Worm (Caenorhabditis elegans) whole organism, late embryonic: ENCODE data around the gene C55A1.6.
"Not testable (repeated sequence)": the region's sequence is repeated elsewhere in the genome, so short reads cannot be mapped to it uniquely, and the experiment has no call there.

ENCODE experiments used
- C38D4.7 ChIP-seq: fragments of 200-800 bp; sonication (Bioruptor generic); optimal IDR thresholded peaks from 2 replicates; lab custom pipeline; 2018; ENCODE audit warnings: mild to moderate bottlenecking, missing genetic modification characterization, moderate library complexity, missing compliant biosample characterization
- F13H6.1 ChIP-seq: sonication (generic microtip); optimal IDR thresholded peaks from 2 replicates; lab custom pipeline; 2016; ENCODE audit warnings: missing genetic modification characterization, missing compliant biosample characterization
- K02D7.2 ChIP-seq: sonication (generic microtip); optimal IDR thresholded peaks from 2 replicates; lab custom pipeline; 2017; ENCODE audit warnings: mild to moderate bottlenecking, missing genetic modification characterization, missing compliant biosample characterization
- T23F11.4 ChIP-seq: fragments of 200-800 bp; sonication (Bioruptor generic); optimal IDR thresholded peaks from 2 replicates; lab custom pipeline; 2018; ENCODE audit warnings: mild to moderate bottlenecking, missing genetic modification characterization, missing compliant biosample characterization
- ahr-1 ChIP-seq: sonication (generic microtip); optimal IDR thresholded peaks from 2 replicates; lab custom pipeline; 2016; ENCODE audit warnings: missing genetic modification characterization, missing compliant biosample characterization
- ama-1 ChIP-seq: fragments of 150-350 bp; optimal IDR thresholded peaks from 2 replicates; lab custom pipeline; 2014
- ceh-19 ChIP-seq: fragments of 200-800 bp; sonication (Bioruptor generic); optimal IDR thresholded peaks from 2 replicates; lab custom pipeline; 2018; ENCODE audit warnings: mild to moderate bottlenecking, missing genetic modification characterization, missing compliant biosample characterization
- ceh-2 ChIP-seq: sonication (generic microtip); optimal IDR thresholded peaks from 2 replicates; lab custom pipeline; 2016; ENCODE audit warnings: missing genotype, missing genetic modification characterization, missing compliant biosample characterization
- ceh-22 ChIP-seq: sonication (generic microtip); optimal IDR thresholded peaks from 2 replicates; lab custom pipeline; 2017; ENCODE audit warnings: missing biosample characterization, missing genetic modification characterization
- ceh-24 ChIP-seq: sonication (generic microtip); optimal IDR thresholded peaks from 2 replicates; lab custom pipeline; 2016; ENCODE audit warnings: mild to moderate bottlenecking, missing genetic modification characterization, missing compliant biosample characterization
- ceh-30 ChIP-seq: fragments of 150-350 bp; optimal IDR thresholded peaks from 2 replicates; lab custom pipeline; 2014; ENCODE audit warnings: missing biosample characterization, missing genetic modification characterization
- ceh-6 ChIP-seq: fragments of 200-800 bp; sonication (Bioruptor generic); optimal IDR thresholded peaks from 2 replicates; lab custom pipeline; 2018; ENCODE audit warnings: mild to moderate bottlenecking, missing genetic modification characterization, missing compliant biosample characterization
- che-1 ChIP-seq: sonication (generic microtip); optimal IDR thresholded peaks from 2 replicates; lab custom pipeline; 2016; ENCODE audit warnings: mild to moderate bottlenecking, missing genetic modification characterization, missing compliant biosample characterization
- dmd-4 ChIP-seq: sonication (generic microtip); optimal IDR thresholded peaks from 2 replicates; lab custom pipeline; 2016; ENCODE audit warnings: borderline replicate concordance, missing genetic modification characterization, missing compliant biosample characterization
- dve-1 ChIP-seq: sonication (generic microtip); optimal IDR thresholded peaks from 2 replicates; lab custom pipeline; 2017; ENCODE audit warnings: antibody characterized with exemption, mild to moderate bottlenecking, missing genetic modification characterization, missing compliant biosample characterization
- ets-4 ChIP-seq: sonication (generic microtip); optimal IDR thresholded peaks from 2 replicates; lab custom pipeline; 2016; ENCODE audit warnings: missing genetic modification characterization, missing compliant biosample characterization
- eyg-1 ChIP-seq: sonication (generic microtip); optimal IDR thresholded peaks from 2 replicates; lab custom pipeline; 2016; ENCODE audit warnings: missing genotype, missing genetic modification characterization, missing compliant biosample characterization
- fkh-6 ChIP-seq: sonication (generic microtip); optimal IDR thresholded peaks from 2 replicates; lab custom pipeline; 2016; ENCODE audit warnings: missing genetic modification characterization, missing compliant biosample characterization
- gmeb-2 ChIP-seq: sonication (generic microtip); optimal IDR thresholded peaks from 2 replicates; lab custom pipeline; 2016; ENCODE audit warnings: missing genetic modification characterization, inconsistent platforms, missing compliant biosample characterization
- hlh-6 ChIP-seq: sonication (generic microtip); optimal IDR thresholded peaks from 2 replicates; lab custom pipeline; 2016; ENCODE audit warnings: missing genotype, missing genetic modification characterization, missing compliant biosample characterization
- hlh-8 ChIP-seq: sonication (generic microtip); optimal IDR thresholded peaks from 2 replicates; lab custom pipeline; 2016; ENCODE audit warnings: missing genotype, missing genetic modification characterization, missing compliant biosample characterization
- lim-6 ChIP-seq: sonication (generic microtip); optimal IDR thresholded peaks from 2 replicates; lab custom pipeline; 2016; ENCODE audit warnings: missing genetic modification characterization, missing compliant biosample characterization
- madf-2 ChIP-seq: sonication (generic microtip); optimal IDR thresholded peaks from 2 replicates; lab custom pipeline; 2017; ENCODE audit warnings: missing genetic modification characterization, missing compliant biosample characterization
- nfya-1 ChIP-seq: sonication (generic microtip); optimal IDR thresholded peaks from 2 replicates; lab custom pipeline; 2017; ENCODE audit warnings: missing genetic modification characterization, mild to moderate bottlenecking, missing compliant biosample characterization, antibody characterized with exemption, moderate library complexity
- nhr-11 ChIP-seq: fragments of 150-350 bp; optimal IDR thresholded peaks from 2 replicates; lab custom pipeline; 2014; ENCODE audit warnings: missing biosample characterization, missing genetic modification characterization
- odd-2 ChIP-seq: sonication (generic microtip); optimal IDR thresholded peaks from 2 replicates; lab custom pipeline; 2017; ENCODE audit warnings: antibody characterized with exemption, mild to moderate bottlenecking, missing genetic modification characterization, missing compliant biosample characterization
- pag-3 ChIP-seq: sonication (generic microtip); optimal IDR thresholded peaks from 2 replicates; lab custom pipeline; 2016; ENCODE audit warnings: missing compliant biosample characterization, missing genetic modification characterization, borderline replicate concordance
- pat-9 ChIP-seq: fragments of 200-800 bp; sonication (Bioruptor generic); optimal IDR thresholded peaks from 2 replicates; lab custom pipeline; 2018; ENCODE audit warnings: mild to moderate bottlenecking, missing genetic modification characterization, moderate library complexity, missing compliant biosample characterization
- pax-1 ChIP-seq: fragments of 150-350 bp; optimal IDR thresholded peaks from 2 replicates; lab custom pipeline; 2014; ENCODE audit warnings: missing biosample characterization, missing genetic modification characterization
- pha-2 ChIP-seq: sonication (generic microtip); optimal IDR thresholded peaks from 2 replicates; lab custom pipeline; 2017; ENCODE audit warnings: mild to moderate bottlenecking, missing genetic modification characterization, missing compliant biosample characterization
- pha-4 ChIP-seq: fragments of 150-350 bp; optimal IDR thresholded peaks from 2 replicates; lab custom pipeline; 2018; ENCODE audit warnings: missing biosample characterization, missing genetic modification reagents, missing genetic modification characterization
- pqm-1 ChIP-seq: sonication (generic microtip); optimal IDR thresholded peaks from 2 replicates; lab custom pipeline; 2016; ENCODE audit warnings: missing genetic modification characterization, missing compliant biosample characterization
- ref-2 ChIP-seq: sonication (generic microtip); optimal IDR thresholded peaks from 2 replicates; lab custom pipeline; 2016; ENCODE audit warnings: missing genetic modification characterization, missing compliant biosample characterization
- rnt-1 ChIP-seq: sonication (generic microtip); optimal IDR thresholded peaks from 2 replicates; lab custom pipeline; 2016; ENCODE audit warnings: missing genetic modification characterization, missing compliant biosample characterization
- sdc-2 ChIP-seq: sonication (generic microtip); optimal IDR thresholded peaks from 2 replicates; lab custom pipeline; 2016; ENCODE audit warnings: missing genotype, missing genetic modification characterization, missing compliant biosample characterization
- sox-2 ChIP-seq: fragments of 200-800 bp; sonication (Bioruptor generic); IDR thresholded peaks from 2 replicates; pipeline ENCODE4 v1.3.6; 2022; ENCODE audit warnings: missing genetic modification reagents, missing genetic modification characterization, missing compliant biosample characterization
- sox-4 ChIP-seq: sonication (generic microtip); optimal IDR thresholded peaks from 2 replicates; lab custom pipeline; 2017; ENCODE audit warnings: mild to moderate bottlenecking, missing genetic modification characterization, inconsistent platforms, missing compliant biosample characterization
- syd-9 ChIP-seq: sonication (generic microtip); optimal IDR thresholded peaks from 2 replicates; lab custom pipeline; 2016; ENCODE audit warnings: mild to moderate bottlenecking, missing genetic modification characterization, moderate library complexity, missing compliant biosample characterization
- unc-42 ChIP-seq: sonication (generic microtip); optimal IDR thresholded peaks from 2 replicates; lab custom pipeline; 2016; ENCODE audit warnings: missing genotype, missing genetic modification characterization, missing compliant biosample characterization
- unc-55 ChIP-seq: sonication (generic microtip); optimal IDR thresholded peaks from 2 replicates; lab custom pipeline; 2017; ENCODE audit warnings: missing biosample characterization, missing genetic modification reagents, missing genetic modification characterization
- unc-86 ChIP-seq: sonication (generic microtip); optimal IDR thresholded peaks from 2 replicates; lab custom pipeline; 2016; ENCODE audit warnings: missing genetic modification characterization, missing compliant biosample characterization

The C55A1.6 gene

DNA sequence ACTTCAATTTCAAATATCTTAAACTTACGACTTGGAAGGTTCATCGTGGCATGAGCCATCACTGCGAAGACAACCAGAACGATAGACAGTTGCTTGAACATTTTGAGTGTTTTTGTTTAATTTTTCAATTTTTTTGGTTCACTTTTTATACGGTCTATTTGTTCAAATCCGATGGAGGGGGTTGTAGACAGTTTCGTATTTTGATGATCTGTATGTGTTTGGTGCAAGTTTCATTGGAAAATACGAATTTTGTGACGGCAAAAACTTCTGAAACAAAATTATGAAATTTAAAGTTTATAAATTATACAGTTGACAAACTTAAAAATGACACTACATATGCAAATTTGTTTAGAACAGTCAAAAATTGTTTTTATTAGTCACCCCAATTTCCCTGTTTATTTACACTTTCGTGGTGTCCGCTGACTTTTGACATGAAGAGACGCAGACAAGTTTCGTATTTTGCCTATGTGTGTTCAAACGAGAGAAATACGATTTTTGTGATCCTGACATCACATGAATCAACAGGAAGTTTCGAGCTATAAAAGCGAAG lies at the start of gene C55A1.6, which contains the start of gene C55A1.7:
Gene C55A1.6 (plus strand): TSS at position 500 of the 550 bp plus-strand sequence.
Gene C55A1.7 (minus strand): TSS at position 101 of the 550 bp plus-strand sequence.
- TF ChIP-seq ceh-30 (tag; lab: Kevin White, UChicago); syd-9 (tag; lab: Kevin White, UChicago); sox-2 (GFP tag; lab: Robert Waterston, UW): not testable (repeated sequence)

DNA sequence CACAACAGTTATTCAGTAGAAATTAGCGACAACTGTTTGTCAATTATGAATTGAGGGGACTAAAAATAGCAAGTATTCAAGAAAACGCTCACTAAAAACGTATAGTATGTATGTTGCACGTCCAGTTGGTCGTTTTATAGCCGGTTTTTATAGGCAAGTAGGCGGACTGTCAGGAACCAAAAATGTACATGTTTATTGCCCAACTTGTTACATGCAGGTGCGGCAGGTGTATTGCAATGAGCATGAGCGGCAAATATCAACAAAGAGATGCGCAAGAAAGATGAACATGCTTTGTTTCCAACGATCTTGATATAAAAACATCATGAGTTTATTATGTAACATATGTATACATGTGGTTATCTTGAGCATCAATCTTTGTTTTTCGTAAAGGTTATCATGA lies 48.1 kb upstream of the C55A1.6 start, which contains the start of gene B0391.14:
Gene B0391.14 (minus strand): TSS at position 101 of the 400 bp plus-strand sequence.
- not testable (repeated sequence) for TF ChIP-seq unc-42 (tag; lab: Kevin White, UChicago); ceh-2; T23F11.4 (GFP tag; lab: Kevin White, UChicago)

DNA sequence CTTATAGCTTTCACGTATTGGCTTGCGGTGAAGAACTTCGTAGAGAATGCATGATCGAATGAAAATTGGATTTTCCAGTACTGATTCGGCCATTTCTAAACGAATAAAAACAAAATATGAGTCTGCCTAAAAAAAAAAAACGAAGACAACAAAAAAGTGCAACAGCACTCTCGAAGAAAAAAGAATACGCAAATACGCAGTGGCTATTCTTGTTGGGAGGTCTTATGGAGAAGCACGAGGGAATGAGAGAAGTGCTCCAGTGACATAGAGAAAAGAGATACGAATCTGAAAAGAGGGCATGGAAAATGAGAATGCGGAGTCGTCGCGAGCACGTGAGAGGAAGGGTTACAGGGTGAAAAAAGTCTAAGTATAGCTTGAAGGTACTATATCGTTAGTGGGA lies 45.6 kb upstream of the C55A1.6 start, which contains the start of gene fbxa-152:
Gene fbxa-152 (minus strand): TSS at position 101 of the 400 bp plus-strand sequence.
- TF ChIP-seq ceh-6 (GFP tag; lab: Kevin White, UChicago), result no peak
- no peak for TF ChIP-seq ceh-22
- no peak for TF ChIP-seq hlh-8 (tag; lab: Kevin White, UChicago)
- no peak for TF ChIP-seq ref-2 (tag; lab: Kevin White, UChicago)
- no peak for TF ChIP-seq syd-9 (tag; lab: Kevin White, UChicago)
- no peak for TF ChIP-seq pat-9 (tag; lab: Kevin White, UChicago)
- no peak for TF ChIP-seq fkh-6 (tag; lab: Kevin White, UChicago)
- TF ChIP-seq pqm-1 (tag; lab: Kevin White, UChicago), result no peak
- TF ChIP-seq ceh-24 (tag; lab: Kevin White, UChicago), result no peak
- no peak for TF ChIP-seq gmeb-2 (tag; lab: Kevin White, UChicago)
- TF ChIP-seq eyg-1 (tag; lab: Kevin White, UChicago), result no peak
- TF ChIP-seq lim-6 (tag; lab: Kevin White, UChicago), result no peak
- no peak for TF ChIP-seq pha-2 (tag; lab: Kevin White, UChicago)
- TF ChIP-seq ets-4 (tag; lab: Kevin White, UChicago), result no peak
- no peak for TF ChIP-seq pag-3
- TF ChIP-seq pax-1, result no peak
- TF ChIP-seq nfya-1 (tag; lab: Kevin White, UChicago), result no peak
- TF ChIP-seq, all 69 proteins: peak for 0

DNA sequence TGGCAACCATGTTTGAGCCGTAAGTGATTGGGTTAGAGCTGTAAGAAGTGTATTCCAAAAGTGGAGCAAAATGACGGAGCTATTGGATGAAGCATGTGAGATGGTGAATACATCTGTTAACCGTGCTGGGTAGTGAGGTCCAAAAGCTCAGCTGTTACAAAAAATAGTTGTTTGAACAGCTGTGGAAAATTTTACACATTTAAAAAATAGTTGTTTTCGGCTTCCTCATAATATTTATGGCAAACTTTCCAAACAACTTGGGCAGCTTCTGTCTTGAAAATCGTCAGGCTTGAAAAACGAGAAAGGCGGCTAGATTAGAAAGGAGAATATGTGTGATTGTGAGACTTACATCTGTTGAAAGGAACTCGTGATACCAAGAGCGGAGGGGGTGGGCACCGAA lies 42.8 kb upstream of the C55A1.6 start, which contains the start of gene fbxa-154:
Gene fbxa-154 (minus strand): TSS at position 101 of the 400 bp plus-strand sequence.
- TF ChIP-seq pag-3, result no peak
- TF ChIP-seq sox-4 (tag; lab: Kevin White, UChicago), result no peak
- no peak for TF ChIP-seq che-1 (tag; lab: Kevin White, UChicago)
- no peak for TF ChIP-seq eyg-1 (tag; lab: Kevin White, UChicago)
- TF ChIP-seq dmd-4 (tag; lab: Kevin White, UChicago), result no peak
- no peak for TF ChIP-seq madf-2 (tag; lab: Kevin White, UChicago)
- TF ChIP-seq ama-1 (lab: Kevin White, UChicago), result no peak
- TF ChIP-seq ceh-2, result no peak
- TF ChIP-seq F13H6.1, result no peak
- no peak for TF ChIP-seq nhr-11 (tag; lab: Kevin White, UChicago)
- TF ChIP-seq pax-1, result no peak
- TF ChIP-seq hlh-6 (tag; lab: Kevin White, UChicago), result no peak
- TF ChIP-seq ceh-22, result no peak
- no peak for TF ChIP-seq ceh-19 (GFP tag; lab: Kevin White, UChicago)
- TF ChIP-seq ahr-1 (tag; lab: Kevin White, UChicago), result no peak
- TF ChIP-seq syd-9 (tag; lab: Kevin White, UChicago), result no peak
- TF ChIP-seq rnt-1, result no peak

DNA sequence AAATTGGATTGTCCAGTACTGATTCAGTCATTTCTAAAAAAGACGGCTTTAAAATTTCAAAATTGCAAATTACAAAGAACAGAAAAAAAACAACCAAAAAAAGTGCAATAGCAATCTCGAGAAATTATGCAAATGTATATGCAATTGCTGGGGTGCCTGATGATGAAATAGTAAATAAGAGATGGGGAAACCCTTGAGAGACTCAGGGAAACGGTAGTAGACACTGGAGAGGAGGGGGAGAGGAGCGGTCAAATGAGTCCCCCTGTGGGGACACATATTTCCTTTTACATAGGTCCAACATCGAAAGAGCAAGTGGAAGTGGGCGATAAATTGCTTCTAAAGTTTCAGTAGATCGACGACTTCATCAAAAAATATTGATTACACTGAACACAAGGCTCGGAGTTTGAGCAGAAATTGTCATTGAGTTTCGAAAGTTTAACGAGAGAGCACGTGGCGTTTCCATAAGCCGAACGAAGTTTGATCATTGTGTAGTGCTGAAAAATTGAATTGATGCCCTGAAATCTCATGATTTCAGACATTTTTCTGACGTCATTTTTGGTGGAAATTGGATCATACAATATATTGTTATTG lies 37.4 kb upstream of the C55A1.6 start, which contains the start of the genes fbxa-153 and str-12:
Gene fbxa-153 (minus strand): TSS at position 35 of the 591 bp plus-strand sequence.
Gene str-12 (plus strand): TSS at position 541 of the 591 bp plus-strand sequence.
- TF ChIP-seq pqm-1 (tag; lab: Kevin White, UChicago) (no peak), sox-4 (tag; lab: Kevin White, UChicago) (no peak), ceh-24 (tag; lab: Kevin White, UChicago) (no peak), pag-3 (no peak), C38D4.7 (GFP tag; lab: Kevin White, UChicago) (no peak), fkh-6 (tag; lab: Kevin White, UChicago) (no peak), ceh-19 (GFP tag; lab: Kevin White, UChicago) (no peak), sox-2 (GFP tag; lab: Robert Waterston, UW) (no peak), unc-55 (GFP tag; lab: Kevin White, UChicago) (peak; percentile 19), odd-2 (tag; lab: Kevin White, UChicago) (no peak), K02D7.2 (tag; lab: Kevin White, UChicago) (no peak), ahr-1 (tag; lab: Kevin White, UChicago) (no peak), ceh-2 (no peak), madf-2 (tag; lab: Kevin White, UChicago) (no peak), unc-42 (tag; lab: Kevin White, UChicago) (peak; percentile 77), unc-86 (tag; lab: Kevin White, UChicago) (no peak), dve-1 (tag; lab: Kevin White, UChicago) (no peak), nhr-11 (tag; lab: Kevin White, UChicago) (no peak), sdc-2 (tag; lab: Kevin White, UChicago) (no peak), pha-4 (tag; lab: Kevin White, UChicago) (no peak), hlh-8 (tag; lab: Kevin White, UChicago) (no peak), ceh-6 (GFP tag; lab: Kevin White, UChicago) (no peak)
